Worm (Caenorhabditis elegans): ENCODE measurements around the gene Y62E10A.19.

DNA sequence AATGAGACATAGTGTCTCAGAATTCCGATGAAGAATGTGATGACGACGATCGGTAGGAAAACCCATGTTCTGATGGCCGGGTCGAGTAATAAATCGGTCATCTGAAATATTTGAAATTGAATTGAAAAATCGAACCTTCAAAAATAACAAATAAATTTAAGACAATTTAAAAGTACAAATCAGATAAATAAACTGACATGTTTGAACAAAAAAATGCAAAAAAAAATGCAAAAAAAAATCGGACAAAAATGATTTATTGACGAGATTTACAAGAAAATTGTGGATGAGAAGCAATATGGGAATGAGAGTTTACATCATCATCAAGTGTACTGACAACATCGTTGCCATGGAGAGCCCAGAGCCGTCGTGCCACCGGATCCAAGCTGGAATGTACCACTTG, 26.3 kb downstream of the Y62E10A.19 start, which contains the start of gene emc-3:
- TF ChIP-seq mdl-1 (tag; optimal IDR thresholded peaks at IDR 0.05) (no peak), egl-27 (tag; optimal IDR thresholded peaks at IDR 0.05) (no peak), mab-5 (tag; optimal IDR thresholded peaks at IDR 0.05) (no peak), snpc-4 (tag; optimal IDR thresholded peaks at IDR 0.05) (no peak), Y55F3AM.14 (GFP tag; optimal IDR thresholded peaks at IDR 0.05) (no peak), unc-55 (GFP tag; optimal IDR thresholded peaks at IDR 0.05) (no peak), ztf-4 (tag; optimal IDR thresholded peaks at IDR 0.05) (no peak), ztf-11 (tag; optimal IDR thresholded peaks at IDR 0.05) (no peak), ceh-82 (tag; optimal IDR thresholded peaks at IDR 0.05) (no peak), nhr-25 (tag; optimal IDR thresholded peaks at IDR 0.05) (no peak), nhr-23 (tag; optimal IDR thresholded peaks at IDR 0.05) (no peak), C34F6.9 (tag; optimal IDR thresholded peaks at IDR 0.05) (no peak), R02D3.7 (tag; optimal IDR thresholded peaks at IDR 0.05) (no peak), nhr-12 (tag; optimal IDR thresholded peaks at IDR 0.05) (no peak)

Measured in whole organism, L2 larva.